Worm (Caenorhabditis elegans): Measurements from ENCODE around the gene srx-92.
A peak's percentile ranks its signal among the peaks of the same experiment; 100 is the strongest.

srx-92 gene

DNA sequence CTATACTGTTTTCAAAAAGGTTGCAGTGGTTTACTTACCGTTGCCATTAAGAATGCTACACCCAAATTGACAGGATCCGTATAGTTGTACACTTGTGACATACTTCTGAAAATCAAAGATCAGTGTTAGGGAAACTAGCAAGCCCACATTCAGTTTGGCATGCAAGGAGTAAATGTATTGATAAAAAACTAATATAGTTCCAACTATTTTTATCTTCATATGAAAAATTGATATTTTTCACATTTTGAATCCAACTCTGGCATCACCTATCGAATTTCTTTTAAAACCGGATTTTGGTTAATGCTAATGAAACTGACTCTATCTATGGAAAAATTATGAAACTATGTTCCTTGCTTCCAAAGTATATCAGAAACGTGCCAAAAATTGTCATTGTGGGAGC lies at the start of gene srx-92:
TSS of gene srx-92 (minus strand) at position 101 of the 400 bp plus-strand sequence.
- no peak for TF ChIP-seq nhr-129 (tag; optimal IDR thresholded peaks at IDR 0.05)
- TF ChIP-seq nhr-77 (tag; optimal IDR thresholded peaks at IDR 0.05) = no peak
- TF ChIP-seq mab-5 (tag; optimal IDR thresholded peaks at IDR 0.05) = no peak
- TF ChIP-seq R02D3.7 (tag; optimal IDR thresholded peaks at IDR 0.05) = no peak
- no peak for TF ChIP-seq F13H6.1 (tag; optimal IDR thresholded peaks at IDR 0.05)
- no peak for TF ChIP-seq lin-11 (tag; optimal IDR thresholded peaks at IDR 0.05)
- no peak for TF ChIP-seq egl-27 (tag; optimal IDR thresholded peaks at IDR 0.05)
- TF ChIP-seq mdl-1 (tag; optimal IDR thresholded peaks at IDR 0.05) = no peak

DNA sequence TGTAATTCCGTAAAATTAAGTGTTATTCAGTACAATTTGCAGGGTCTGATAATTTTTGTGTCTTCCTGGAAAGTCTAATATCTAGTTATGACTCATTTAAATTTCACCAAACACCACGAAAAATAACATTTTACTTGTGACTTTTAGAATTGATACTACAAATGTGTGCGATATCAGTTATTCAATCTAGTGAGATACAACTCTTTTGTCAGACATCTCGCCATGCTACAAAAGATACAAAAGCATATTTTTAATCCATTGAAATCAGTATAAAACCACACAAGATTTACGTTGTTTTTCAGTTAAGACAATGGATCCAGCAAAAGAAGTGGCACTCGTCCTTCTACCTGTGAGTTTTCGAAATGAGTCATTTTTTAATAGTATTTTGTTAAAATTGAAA lies 48.9 kb upstream of the srx-92 start, which contains the start of gene srx-56:
TSS of gene srx-56 (plus strand) at position 301 of the 400 bp plus-strand sequence.
- TF ChIP-seq snpc-4 (tag; optimal IDR thresholded peaks at IDR 0.05) (no peak), ceh-82 (tag; optimal IDR thresholded peaks at IDR 0.05) (no peak), nhr-21 (tag; optimal IDR thresholded peaks at IDR 0.05) (no peak), ztf-4 (tag; optimal IDR thresholded peaks at IDR 0.05) (no peak)

DNA sequence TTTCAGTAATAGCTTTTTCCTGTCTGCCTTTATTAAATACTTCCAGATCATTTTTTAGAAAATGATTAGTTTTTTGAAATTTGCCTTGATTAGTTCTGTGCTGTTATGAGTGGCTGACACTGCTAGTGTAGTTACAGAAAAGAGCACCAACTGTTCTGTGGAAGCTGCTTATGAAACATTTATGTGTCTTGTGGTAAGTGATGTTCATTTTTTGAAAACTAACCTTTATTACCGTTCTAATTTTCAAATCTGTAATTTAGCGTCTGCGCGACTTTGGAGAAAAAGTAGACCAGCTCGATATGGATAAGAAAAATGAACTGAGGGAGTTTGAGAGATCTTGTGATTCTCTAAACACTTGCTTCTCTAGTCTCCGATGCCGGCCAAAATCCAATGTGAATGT lies 44.4 kb upstream of the srx-92 start, which contains the start of gene srj-14:
TSS of gene srj-14 (plus strand) at position 131 of the 400 bp plus-strand sequence.
- TF ChIP-seq mdl-1 (tag; optimal IDR thresholded peaks at IDR 0.05) (no peak), lin-13 (GFP tag; optimal IDR thresholded peaks at IDR 0.05) (no peak), elt-1 (tag; optimal IDR thresholded peaks at IDR 0.05) (no peak), sma-3 (GFP tag; optimal IDR thresholded peaks at IDR 0.05) (no peak), unc-55 (GFP tag; optimal IDR thresholded peaks at IDR 0.05) (no peak), lsy-2 (tag; optimal IDR thresholded peaks at IDR 0.05) (no peak), elt-3 (tag; optimal IDR thresholded peaks at IDR 0.05) (no peak), dmd-4 (tag; optimal IDR thresholded peaks at IDR 0.05) (no peak)

DNA sequence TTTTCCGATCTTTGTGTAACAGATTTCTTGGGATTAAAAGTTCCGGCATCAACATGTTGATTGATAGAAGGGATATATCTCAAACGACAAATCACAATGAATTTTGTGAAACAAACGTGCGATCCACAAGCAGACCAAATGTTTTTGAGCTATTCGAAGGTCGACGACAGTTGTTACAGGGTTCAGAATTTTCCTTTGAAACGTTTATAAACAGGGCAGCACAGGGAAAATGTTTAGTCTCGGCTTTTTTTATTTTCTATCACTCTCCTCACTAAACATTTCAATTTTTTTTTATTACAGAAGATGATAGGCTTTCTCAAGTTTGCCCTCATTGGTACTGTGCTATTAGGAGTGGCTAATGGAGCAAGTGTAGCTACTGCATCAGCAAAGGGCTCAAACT lies 39.8 kb upstream of the srx-92 start, which contains the start of gene exc-13:
TSS of gene exc-13 (plus strand) at position 301 of the 400 bp plus-strand sequence.
- TF ChIP-seq nhr-10 (tag; optimal IDR thresholded peaks at IDR 0.05) (no peak), ceh-16 (tag; optimal IDR thresholded peaks at IDR 0.05) (no peak), ztf-1 (GFP tag; conservative IDR thresholded peaks at IDR 0.05) (no peak), gmeb-1 (tag; optimal IDR thresholded peaks at IDR 0.05) (no peak), lin-11 (tag; optimal IDR thresholded peaks at IDR 0.05) (no peak), unc-55 (GFP tag; optimal IDR thresholded peaks at IDR 0.05) (no peak), skn-1 (tag; optimal IDR thresholded peaks at IDR 0.05) (no peak), peb-1 (tag; optimal IDR thresholded peaks at IDR 0.05) (no peak), mbf-1 (tag; optimal IDR thresholded peaks at IDR 0.05) (no peak), ztf-4 (tag; optimal IDR thresholded peaks at IDR 0.05) (no peak), elt-3 (tag; optimal IDR thresholded peaks at IDR 0.05) (no peak), sma-3 (GFP tag; optimal IDR thresholded peaks at IDR 0.05) (no peak), alr-1 (tag; optimal IDR thresholded peaks at IDR 0.05) (no peak), dmd-4 (tag; optimal IDR thresholded peaks at IDR 0.05) (no peak), ZK546.5 (tag; optimal IDR thresholded peaks at IDR 0.05) (no peak), mab-5 (tag; optimal IDR thresholded peaks at IDR 0.05) (no peak), ceh-82 (tag; optimal IDR thresholded peaks at IDR 0.05) (no peak)

DNA sequence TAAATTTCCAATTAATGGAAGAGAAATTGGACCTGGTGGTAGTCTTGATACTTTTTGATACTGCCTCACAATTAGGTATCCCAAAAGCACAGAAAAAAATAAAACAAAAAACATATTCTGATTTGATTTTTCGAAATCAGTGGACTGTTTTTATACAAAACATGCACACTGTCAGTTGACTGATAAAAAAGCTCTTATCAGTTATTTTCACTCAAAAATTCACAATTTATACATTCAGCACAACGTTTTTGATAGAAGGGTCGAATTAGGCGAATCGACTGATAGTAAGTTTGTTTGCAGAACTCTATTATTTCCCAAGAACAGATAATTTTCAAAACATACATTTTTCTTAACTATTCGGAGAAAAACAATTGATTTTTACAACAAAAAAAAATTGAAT lies 38.9 kb upstream of the srx-92 start, which contains the start of gene cyp-35A2:
TSS of gene cyp-35A2 (minus strand) at position 124 of the 400 bp plus-strand sequence.
- TF ChIP-seq aly-2 (tag; optimal IDR thresholded peaks at IDR 0.05) (no peak), lin-11 (tag; optimal IDR thresholded peaks at IDR 0.05) (no peak), lin-39 (tag; optimal IDR thresholded peaks at IDR 0.05) (no peak), egl-27 (tag; optimal IDR thresholded peaks at IDR 0.05) (no peak), alr-1 (tag; optimal IDR thresholded peaks at IDR 0.05) (no peak), nhr-12 (tag; optimal IDR thresholded peaks at IDR 0.05) (no peak), ztf-4 (tag; optimal IDR thresholded peaks at IDR 0.05) (no peak), lsy-2 (tag; optimal IDR thresholded peaks at IDR 0.05) (no peak), fos-1 (tag; optimal IDR thresholded peaks at IDR 0.05) (peak; percentile 67), gmeb-1 (tag; optimal IDR thresholded peaks at IDR 0.05) (peak; percentile 27), F13H6.1 (tag; optimal IDR thresholded peaks at IDR 0.05) (no peak), nhr-10 (tag; optimal IDR thresholded peaks at IDR 0.05) (no peak), mab-5 (tag; optimal IDR thresholded peaks at IDR 0.05) (no peak), skn-1 (tag; optimal IDR thresholded peaks at IDR 0.05) (no peak), mbf-1 (tag; optimal IDR thresholded peaks at IDR 0.05) (no peak), snpc-4 (tag; optimal IDR thresholded peaks at IDR 0.05) (no peak)

DNA sequence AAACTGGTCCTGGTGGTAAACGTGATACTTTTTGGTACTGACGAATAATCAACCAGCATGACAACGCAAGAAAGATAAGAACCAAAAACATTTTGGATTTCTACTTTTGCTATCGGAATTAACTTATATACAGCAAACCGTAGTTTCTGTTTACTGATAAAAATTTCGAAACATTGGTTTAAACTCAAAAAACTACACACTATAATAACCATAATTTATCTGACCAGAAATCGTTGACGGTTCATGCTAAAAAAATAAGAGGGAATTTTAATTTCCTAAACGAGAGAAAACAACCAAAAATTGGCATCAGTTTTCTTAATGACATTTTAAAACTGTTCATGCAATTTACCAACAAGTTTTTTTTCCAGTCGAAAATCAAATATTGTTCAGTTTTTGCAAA lies 36.5 kb upstream of the srx-92 start, which contains the start of gene cyp-35A1:
TSS of gene cyp-35A1 (minus strand) at position 101 of the 400 bp plus-strand sequence.
- TF ChIP-seq nhr-6 (tag; optimal IDR thresholded peaks at IDR 0.05) = no peak
- no peak for TF ChIP-seq mab-5 (tag; optimal IDR thresholded peaks at IDR 0.05)
- TF ChIP-seq egl-27 (tag; optimal IDR thresholded peaks at IDR 0.05) = no peak
- no peak for TF ChIP-seq sem-4 (tag; optimal IDR thresholded peaks at IDR 0.05)
- TF ChIP-seq alr-1 (tag; optimal IDR thresholded peaks at IDR 0.05) = no peak
- TF ChIP-seq nhr-10 (tag; optimal IDR thresholded peaks at IDR 0.05) = no peak
- TF ChIP-seq Y55F3AM.14 (GFP tag; optimal IDR thresholded peaks at IDR 0.05) = no peak
- TF ChIP-seq R02D3.7 (tag; optimal IDR thresholded peaks at IDR 0.05) = no peak
- TF ChIP-seq aly-2 (tag; optimal IDR thresholded peaks at IDR 0.05) = no peak
- no peak for TF ChIP-seq peb-1 (tag; optimal IDR thresholded peaks at IDR 0.05)
- no peak for TF ChIP-seq skn-1 (tag; optimal IDR thresholded peaks at IDR 0.05)
- TF ChIP-seq fos-1 (tag; optimal IDR thresholded peaks at IDR 0.05) = no peak
- no peak for TF ChIP-seq ceh-82 (tag; optimal IDR thresholded peaks at IDR 0.05)

Measured in whole organism, L2 larva.